Worm (Caenorhabditis elegans) whole organism, L4/young adult: ENCODE data around the gene R10E11.5.

Source experiments
- W03F9.2 ChIP-seq: fragments of 150-350 bp; optimal IDR thresholded peaks from 2 replicates; lab custom pipeline; 2014; ENCODE audit warnings: missing biosample characterization, missing genetic modification characterization
- dao-5 ChIP-seq: sonication (generic microtip); optimal IDR thresholded peaks from 2 replicates; lab custom pipeline; 2016; ENCODE audit warnings: missing genotype, missing genetic modification characterization, moderate library complexity, missing compliant biosample characterization
- him-1 ChIP-seq: sonication (generic microtip); optimal IDR thresholded peaks from 2 replicates; lab custom pipeline; 2016; ENCODE audit warnings: missing genotype, missing genetic modification reagents, missing genetic modification characterization, missing compliant biosample characterization

The R10E11.5 gene

DNA sequence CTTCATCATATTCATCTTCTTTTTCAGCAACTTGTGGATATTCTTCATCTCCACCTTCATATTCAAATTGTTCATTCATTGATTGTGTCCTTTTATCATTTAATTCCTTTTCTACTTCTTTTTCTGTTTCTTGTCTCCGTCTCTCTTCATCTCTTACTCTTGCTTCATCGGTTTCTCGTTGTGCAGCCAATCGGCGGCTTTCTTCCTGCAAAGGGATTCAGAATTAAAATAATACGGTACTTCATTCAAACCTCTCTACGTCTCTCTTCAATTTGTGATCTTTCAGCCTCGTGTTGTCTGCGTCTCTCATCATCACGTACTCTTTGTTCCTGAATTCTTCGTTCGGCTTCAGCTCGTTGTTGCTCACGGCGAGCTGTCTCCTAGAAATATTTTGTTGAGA lies 48.8 kb downstream of the R10E11.5 start:
- TF ChIP-seq W03F9.2 (no peak), dao-5 (tag; lab: Kevin White, UChicago) (no peak), him-1 (tag; lab: Kevin White, UChicago) (no peak)

DNA sequence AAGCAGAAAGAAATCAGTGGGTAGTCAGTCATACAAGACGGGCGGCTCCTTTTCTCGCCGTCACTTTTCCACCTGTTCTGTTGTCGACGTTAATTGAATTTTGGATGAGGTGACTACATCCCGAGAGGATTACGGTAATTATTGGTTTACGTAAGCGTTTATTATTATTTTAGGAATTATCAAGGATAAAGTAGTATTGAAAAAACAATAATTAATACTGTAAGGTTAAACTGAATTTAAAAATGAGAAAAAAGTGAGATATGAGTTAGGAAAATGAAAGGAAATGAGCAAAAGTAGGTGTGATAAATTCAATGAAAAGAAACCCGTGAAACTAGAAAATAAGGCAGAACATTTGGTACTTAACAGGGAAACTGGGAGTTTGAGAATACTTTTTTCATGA lies 50.5 kb downstream of the R10E11.5 start, which contains the start of gene hlh-4:
hlh-4 (minus strand) TSS at position 101 of the 400 bp plus-strand sequence.
- TF ChIP-seq W03F9.2 (no peak), him-1 (tag; lab: Kevin White, UChicago) (no peak), dao-5 (tag; lab: Kevin White, UChicago) (no peak)
